Worm (Caenorhabditis elegans) whole organism, late embryonic: ENCODE measurements around the gene C17A2.2.
A peak's percentile ranks its signal among the peaks of the same experiment; 100 is the strongest.

ENCODE experiments used
- C08G9.2 ChIP-seq: sonication (generic microtip); optimal IDR thresholded peaks from 2 replicates; lab custom pipeline; 2016; ENCODE audit warnings: mild to moderate bottlenecking, missing genetic modification characterization, moderate library complexity, missing compliant biosample characterization
- C38D4.7 ChIP-seq: fragments of 200-800 bp; sonication (Bioruptor generic); optimal IDR thresholded peaks from 2 replicates; lab custom pipeline; 2018; ENCODE audit warnings: mild to moderate bottlenecking, missing genetic modification characterization, moderate library complexity, missing compliant biosample characterization
- K02D7.2 ChIP-seq: sonication (generic microtip); optimal IDR thresholded peaks from 2 replicates; lab custom pipeline; 2017; ENCODE audit warnings: mild to moderate bottlenecking, missing genetic modification characterization, missing compliant biosample characterization
- K09A11.1 ChIP-seq: sonication (generic microtip); optimal IDR thresholded peaks from 2 replicates; lab custom pipeline; 2017; ENCODE audit warnings: antibody characterized with exemption, mild to moderate bottlenecking, missing genetic modification characterization, missing compliant biosample characterization; ENCODE audit not compliant: insufficient read depth
- ama-1 ChIP-seq: fragments of 150-350 bp; optimal IDR thresholded peaks from 2 replicates; lab custom pipeline; 2014
- ceh-14 ChIP-seq: sonication (generic microtip); optimal IDR thresholded peaks from 2 replicates; lab custom pipeline; 2016; ENCODE audit warnings: missing genotype, missing genetic modification characterization, missing compliant biosample characterization
- ceh-18 ChIP-seq: sonication (generic microtip); optimal IDR thresholded peaks from 2 replicates; lab custom pipeline; 2016; ENCODE audit warnings: missing genetic modification characterization, missing compliant biosample characterization
- ceh-19 ChIP-seq: fragments of 200-800 bp; sonication (Bioruptor generic); optimal IDR thresholded peaks from 2 replicates; lab custom pipeline; 2018; ENCODE audit warnings: mild to moderate bottlenecking, missing genetic modification characterization, missing compliant biosample characterization
- ceh-2 ChIP-seq: sonication (generic microtip); optimal IDR thresholded peaks from 2 replicates; lab custom pipeline; 2016; ENCODE audit warnings: missing genotype, missing genetic modification characterization, missing compliant biosample characterization
- ceh-24 ChIP-seq: sonication (generic microtip); optimal IDR thresholded peaks from 2 replicates; lab custom pipeline; 2016; ENCODE audit warnings: mild to moderate bottlenecking, missing genetic modification characterization, missing compliant biosample characterization
- ceh-30 ChIP-seq: fragments of 150-350 bp; optimal IDR thresholded peaks from 2 replicates; lab custom pipeline; 2014; ENCODE audit warnings: missing biosample characterization, missing genetic modification characterization
- ceh-31 ChIP-seq: sonication (generic microtip); optimal IDR thresholded peaks from 2 replicates; lab custom pipeline; 2016; ENCODE audit warnings: missing genetic modification characterization, missing compliant biosample characterization
- ceh-48 ChIP-seq: sonication (generic microtip); optimal IDR thresholded peaks from 2 replicates; lab custom pipeline; 2016; ENCODE audit warnings: missing genetic modification characterization, inconsistent platforms, missing compliant biosample characterization
- ceh-6 ChIP-seq: fragments of 200-800 bp; sonication (Bioruptor generic); optimal IDR thresholded peaks from 2 replicates; lab custom pipeline; 2018; ENCODE audit warnings: mild to moderate bottlenecking, missing genetic modification characterization, missing compliant biosample characterization
- che-1 ChIP-seq: sonication (generic microtip); optimal IDR thresholded peaks from 2 replicates; lab custom pipeline; 2016; ENCODE audit warnings: mild to moderate bottlenecking, missing genetic modification characterization, missing compliant biosample characterization
- dmd-4 ChIP-seq: sonication (generic microtip); optimal IDR thresholded peaks from 2 replicates; lab custom pipeline; 2016; ENCODE audit warnings: borderline replicate concordance, missing genetic modification characterization, missing compliant biosample characterization
- dve-1 ChIP-seq: sonication (generic microtip); optimal IDR thresholded peaks from 2 replicates; lab custom pipeline; 2017; ENCODE audit warnings: antibody characterized with exemption, mild to moderate bottlenecking, missing genetic modification characterization, missing compliant biosample characterization
- elt-2 ChIP-seq: sonication (generic microtip); optimal IDR thresholded peaks from 2 replicates; lab custom pipeline; 2016; ENCODE audit warnings: missing genetic modification reagents, missing genetic modification characterization, missing compliant biosample characterization
- ets-4 ChIP-seq: sonication (generic microtip); optimal IDR thresholded peaks from 2 replicates; lab custom pipeline; 2016; ENCODE audit warnings: missing genetic modification characterization, missing compliant biosample characterization
- fkh-6 ChIP-seq: sonication (generic microtip); optimal IDR thresholded peaks from 2 replicates; lab custom pipeline; 2016; ENCODE audit warnings: missing genetic modification characterization, missing compliant biosample characterization
- gmeb-2 ChIP-seq: sonication (generic microtip); optimal IDR thresholded peaks from 2 replicates; lab custom pipeline; 2016; ENCODE audit warnings: missing genetic modification characterization, inconsistent platforms, missing compliant biosample characterization
- hlh-30 ChIP-seq: sonication (generic microtip); optimal IDR thresholded peaks from 2 replicates; lab custom pipeline; 2017; ENCODE audit warnings: antibody characterized with exemption, missing genetic modification characterization, missing compliant biosample characterization; ENCODE audit not compliant: insufficient read depth
- hlh-6 ChIP-seq: sonication (generic microtip); optimal IDR thresholded peaks from 2 replicates; lab custom pipeline; 2016; ENCODE audit warnings: missing genotype, missing genetic modification characterization, missing compliant biosample characterization
- lim-6 ChIP-seq: sonication (generic microtip); optimal IDR thresholded peaks from 2 replicates; lab custom pipeline; 2016; ENCODE audit warnings: missing genetic modification characterization, missing compliant biosample characterization
- nfya-1 ChIP-seq: sonication (generic microtip); optimal IDR thresholded peaks from 2 replicates; lab custom pipeline; 2017; ENCODE audit warnings: missing genetic modification characterization, mild to moderate bottlenecking, missing compliant biosample characterization, antibody characterized with exemption, moderate library complexity
- npax-4 ChIP-seq: sonication (generic microtip); optimal IDR thresholded peaks from 2 replicates; lab custom pipeline; 2016; ENCODE audit warnings: missing genetic modification characterization, missing compliant biosample characterization
- odd-2 ChIP-seq: sonication (generic microtip); optimal IDR thresholded peaks from 2 replicates; lab custom pipeline; 2017; ENCODE audit warnings: antibody characterized with exemption, mild to moderate bottlenecking, missing genetic modification characterization, missing compliant biosample characterization
- pax-1 ChIP-seq: fragments of 150-350 bp; optimal IDR thresholded peaks from 2 replicates; lab custom pipeline; 2014; ENCODE audit warnings: missing biosample characterization, missing genetic modification characterization
- pha-4 ChIP-seq: fragments of 150-350 bp; optimal IDR thresholded peaks from 2 replicates; lab custom pipeline; 2018; ENCODE audit warnings: missing biosample characterization, missing genetic modification reagents, missing genetic modification characterization
- pqm-1 ChIP-seq: sonication (generic microtip); optimal IDR thresholded peaks from 2 replicates; lab custom pipeline; 2016; ENCODE audit warnings: missing genetic modification characterization, missing compliant biosample characterization
- ref-2 ChIP-seq: sonication (generic microtip); optimal IDR thresholded peaks from 2 replicates; lab custom pipeline; 2016; ENCODE audit warnings: missing genetic modification characterization, missing compliant biosample characterization
- sdc-2 ChIP-seq: sonication (generic microtip); optimal IDR thresholded peaks from 2 replicates; lab custom pipeline; 2016; ENCODE audit warnings: missing genotype, missing genetic modification characterization, missing compliant biosample characterization
- sox-4 ChIP-seq: sonication (generic microtip); optimal IDR thresholded peaks from 2 replicates; lab custom pipeline; 2017; ENCODE audit warnings: mild to moderate bottlenecking, missing genetic modification characterization, inconsistent platforms, missing compliant biosample characterization
- syd-9 ChIP-seq: sonication (generic microtip); optimal IDR thresholded peaks from 2 replicates; lab custom pipeline; 2016; ENCODE audit warnings: mild to moderate bottlenecking, missing genetic modification characterization, moderate library complexity, missing compliant biosample characterization
- tbx-2 ChIP-seq: sonication (generic microtip); optimal IDR thresholded peaks from 2 replicates; lab custom pipeline; 2016; ENCODE audit warnings: missing genetic modification characterization, missing compliant biosample characterization
- tbx-7 ChIP-seq: sonication (generic microtip); optimal IDR thresholded peaks from 2 replicates; lab custom pipeline; 2016; ENCODE audit warnings: missing genotype, missing genetic modification characterization, missing compliant biosample characterization
- ttx-3 ChIP-seq: sonication (generic microtip); optimal IDR thresholded peaks from 2 replicates; lab custom pipeline; 2016; ENCODE audit warnings: missing genetic modification reagents, missing genetic modification characterization, missing compliant biosample characterization
- unc-3 ChIP-seq, 2 experiments: fragments of 200-800 bp in 1 of 2; sonication (Bioruptor generic) in 1 of 2; sonication (generic microtip) in 1 of 2; conservative IDR thresholded peaks in 1 of 2; optimal IDR thresholded peaks in 1 of 2; 2 replicates each; pipeline versions ENCODE4 v1.3.6 to Lab custom; 2016 to 2022; ENCODE audit warnings: missing compliant biosample characterization in 2 of 2, missing genetic modification characterization in 2 of 2, missing genetic modification reagents in 1 of 2
- unc-42 ChIP-seq: sonication (generic microtip); optimal IDR thresholded peaks from 2 replicates; lab custom pipeline; 2016; ENCODE audit warnings: missing genotype, missing genetic modification characterization, missing compliant biosample characterization
- unc-86 ChIP-seq: sonication (generic microtip); optimal IDR thresholded peaks from 2 replicates; lab custom pipeline; 2016; ENCODE audit warnings: missing genetic modification characterization, missing compliant biosample characterization
- ztf-16 ChIP-seq: sonication (generic microtip); optimal IDR thresholded peaks from 2 replicates; lab custom pipeline; 2017; ENCODE audit warnings: missing genetic modification characterization, missing compliant biosample characterization

The C17A2.2 gene

DNA sequence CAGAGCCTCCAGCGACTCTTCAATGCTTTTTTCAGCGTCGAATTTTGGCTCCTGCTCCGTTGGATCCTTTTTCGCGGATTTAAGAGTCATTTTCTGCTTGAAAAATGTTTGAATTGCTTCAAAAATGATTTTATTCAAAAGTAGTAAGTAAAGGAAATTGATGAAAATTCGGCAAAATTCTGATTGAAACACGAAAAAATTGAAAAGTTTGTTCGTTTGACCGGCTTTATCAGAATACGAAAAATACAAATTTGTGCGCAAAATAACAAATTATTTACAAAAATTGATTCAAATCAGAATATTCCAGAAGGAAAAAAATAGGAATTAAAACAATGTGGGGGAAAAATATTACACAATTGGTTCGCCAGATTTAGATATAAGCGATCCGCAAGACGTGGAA lies 39.2 kb upstream of the C17A2.2 start, which contains the start of gene F54D10.4:
Gene F54D10.4 (minus strand): TSS at position 101 of the 400 bp plus-strand sequence.
- TF ChIP-seq C38D4.7 (no peak), ceh-6 (GFP tag; lab: Kevin White, UChicago) (no peak), ceh-18 (no peak), unc-42 (tag; lab: Kevin White, UChicago) (no peak), ceh-19 (GFP tag; lab: Kevin White, UChicago) (no peak), npax-4 (tag; lab: Kevin White, UChicago) (no peak), hlh-6 (tag; lab: Kevin White, UChicago) (no peak), pax-1 (no peak), fkh-6 (no peak), ref-2 (tag; lab: Kevin White, UChicago) (no peak), odd-2 (tag; lab: Kevin White, UChicago) (no peak)

DNA sequence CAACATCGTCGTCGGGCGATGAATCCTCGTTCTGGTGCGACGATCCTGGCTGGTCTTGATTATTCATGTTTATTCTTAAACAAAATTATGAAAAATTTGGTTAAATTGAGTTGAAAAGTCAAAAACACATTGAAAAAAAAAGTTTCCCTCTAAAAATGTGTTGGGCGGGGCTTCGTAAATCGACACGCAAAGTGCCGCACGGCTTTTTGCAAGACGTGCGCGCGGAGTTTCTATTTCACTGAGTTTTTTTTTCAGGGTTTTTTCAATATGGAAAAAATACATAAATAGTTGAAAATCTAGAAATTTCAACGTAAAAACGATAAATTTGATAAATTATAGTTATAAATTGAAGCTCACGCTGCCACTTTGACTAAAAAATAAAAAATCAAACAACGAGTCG lies 38.0 kb upstream of the C17A2.2 start, which contains the start of gene F54D10.5:
Gene F54D10.5 (minus strand): TSS at position 74 of the 400 bp plus-strand sequence.
- TF ChIP-seq pqm-1 (tag; lab: Kevin White, UChicago) (no peak), pax-1 (peak; percentile 30), npax-4 (tag; lab: Kevin White, UChicago) (no peak), sdc-2 (tag; lab: Kevin White, UChicago) (no peak), gmeb-2 (no peak), unc-86 (tag; lab: Kevin White, UChicago) (peak; percentile 45), K02D7.2 (tag; lab: Kevin White, UChicago) (peak; percentile 45), pha-4 (tag; lab: Kevin White, UChicago) (no peak), elt-2 (tag; lab: Kevin White, UChicago) (peak; percentile 78), hlh-30 (tag; lab: Kevin White, UChicago) (no peak), tbx-2 (tag; lab: Kevin White, UChicago) (peak; percentile 74), tbx-7 (tag; lab: Kevin White, UChicago) (no peak), ets-4 (no peak), ztf-16 (tag; lab: Kevin White, UChicago) (no peak), nfya-1 (tag; lab: Kevin White, UChicago) (peak; percentile 70), syd-9 (tag; lab: Kevin White, UChicago) (no peak), ceh-18 (peak; percentile 32), ceh-31 (tag; lab: Kevin White, UChicago) (peak; percentile 53), ceh-2 (tag; lab: Kevin White, UChicago) (no peak), unc-42 (tag; lab: Kevin White, UChicago) (peak; percentile 6), dve-1 (tag; lab: Kevin White, UChicago) (no peak), che-1 (tag; lab: Kevin White, UChicago) (no peak), sox-4 (peak; percentile 4), ceh-19 (GFP tag; lab: Kevin White, UChicago) (no peak), ttx-3 (tag; lab: Kevin White, UChicago) (peak; percentile 36), C08G9.2 (no peak), ceh-24 (no peak), dmd-4 (tag; lab: Kevin White, UChicago) (no peak), K09A11.1 (peak; percentile 32), ceh-6 (GFP tag; lab: Kevin White, UChicago) (no peak), lim-6 (no peak)

DNA sequence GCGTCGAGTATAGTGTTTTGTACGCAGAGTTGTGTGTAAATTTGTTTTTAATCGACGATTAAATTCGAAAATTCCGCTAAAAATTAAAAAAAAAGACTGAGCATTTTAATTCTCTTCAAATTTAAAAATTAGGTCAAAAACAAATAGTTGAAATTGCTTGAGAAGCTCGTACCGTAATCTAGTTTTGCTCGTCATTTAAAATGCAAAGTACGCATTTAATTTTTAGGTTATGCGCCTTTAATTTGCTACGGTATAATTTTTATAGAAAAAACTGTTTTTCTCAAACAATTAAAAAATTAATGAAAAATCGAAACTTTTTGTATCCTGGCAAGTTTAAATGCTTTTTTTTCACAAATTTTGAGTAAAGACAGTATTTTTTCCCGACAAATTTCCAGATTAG lies 37.5 kb upstream of the C17A2.2 start:
- TF ChIP-seq hlh-30 (tag; lab: Kevin White, UChicago) (no peak), ceh-14 (no peak), unc-3 (GFP tag; conservative IDR thresholded peaks at IDR 0.05; lab: Robert Waterston, UW) (no peak), unc-3 (tag; optimal IDR thresholded peaks at IDR 0.05; lab: Kevin White, UChicago) (no peak), C38D4.7 (no peak), ceh-48 (tag; lab: Kevin White, UChicago) (no peak), tbx-2 (tag; lab: Kevin White, UChicago) (no peak), ztf-16 (tag; lab: Kevin White, UChicago) (no peak), elt-2 (tag; lab: Kevin White, UChicago) (no peak), ceh-18 (no peak), pax-1 (no peak), ceh-30 (tag; lab: Kevin White, UChicago) (no peak), ama-1 (lab: Kevin White, UChicago) (no peak), ceh-24 (no peak)
